Fruit fly (Drosophila melanogaster) whole organism, embryonic: ENCODE measurements around the gene CG33932.

Experiments used
- Atf-2 ChIP-seq: fragments of 200-800 bp; sonication (Bioruptor generic); optimal IDR thresholded peaks from 2 replicates; lab custom pipeline; 2016; ENCODE audit warnings: missing biosample characterization, missing genetic modification characterization
- Awh ChIP-seq: fragments of 200-800 bp; sonication (Bioruptor generic); IDR thresholded peaks from 2 replicates; pipeline ENCODE4, ENCODE4 v1.3.6; 2022; ENCODE audit warnings: missing biosample characterization, missing genetic modification characterization
- Bdp1 ChIP-seq: fragments of 200-800 bp; sonication (Bioruptor generic); optimal IDR thresholded peaks from 3 replicates; lab custom pipeline; 2016; ENCODE audit warnings: missing biosample characterization, missing genetic modification characterization
- CG10147 ChIP-seq: fragments of 200-800 bp; sonication (Bioruptor generic); optimal IDR thresholded peaks from 2 replicates; lab custom pipeline; 2019; ENCODE audit warnings: missing biosample characterization, mild to moderate bottlenecking, missing genetic modification characterization, moderate library complexity
- CG10267 ChIP-seq: fragments of 200-800 bp; sonication (Bioruptor generic); optimal IDR thresholded peaks from 2 replicates; lab custom pipeline; 2018; ENCODE audit warnings: missing biosample characterization, mild to moderate bottlenecking, missing genetic modification characterization, moderate library complexity
- CG10462 ChIP-seq: fragments of 200-800 bp; sonication (Bioruptor generic); optimal IDR thresholded peaks from 2 replicates; lab custom pipeline; 2016; ENCODE audit warnings: missing biosample characterization, missing genetic modification characterization
- CG12236 ChIP-seq: fragments of 200-800 bp; sonication (Bioruptor generic); optimal IDR thresholded peaks from 2 replicates; lab custom pipeline; 2016; ENCODE audit warnings: missing biosample characterization, missing genetic modification characterization
- CG12391 ChIP-seq: fragments of 200-800 bp; sonication (Bioruptor generic); optimal IDR thresholded peaks from 3 replicates; lab custom pipeline; 2018; ENCODE audit warnings: missing biosample characterization, mild to moderate bottlenecking, missing genetic modification characterization, moderate library complexity
- CG15514 ChIP-seq: fragments of 200-800 bp; sonication (Bioruptor generic); optimal IDR thresholded peaks from 3 replicates; lab custom pipeline; 2017; ENCODE audit warnings: missing biosample characterization, missing genetic modification characterization, mild to moderate bottlenecking, moderate library complexity, missing genetic modification reagents
- CG16815 ChIP-seq: fragments of 200-800 bp; sonication (Bioruptor generic); optimal IDR thresholded peaks from 3 replicates; lab custom pipeline; 2017; ENCODE audit warnings: missing biosample characterization, mild to moderate bottlenecking, missing genetic modification characterization
- CG18599 ChIP-seq: fragments of 200-800 bp; sonication (Bioruptor generic); optimal IDR thresholded peaks from 3 replicates; lab custom pipeline; 2017; ENCODE audit warnings: missing biosample characterization, missing genetic modification characterization, mild to moderate bottlenecking, moderate library complexity, missing genetic modification reagents
- CG32532 ChIP-seq: fragments of 200-800 bp; sonication (Bioruptor generic); IDR thresholded peaks from 2 replicates; pipeline ENCODE4 v1.3.6; 2022; ENCODE audit warnings: missing biosample characterization, missing genetic modification characterization
- CG32767 ChIP-seq: fragments of 200-800 bp; sonication (Bioruptor generic); IDR thresholded peaks from 2 replicates; pipeline ENCODE4 v1.3.6; 2022; ENCODE audit warnings: missing biosample characterization, missing genetic modification characterization
- CG3407 ChIP-seq: fragments of 200-800 bp; sonication (Bioruptor generic); optimal IDR thresholded peaks from 2 replicates; lab custom pipeline; 2018; ENCODE audit warnings: missing biosample characterization, mild to moderate bottlenecking, missing genetic modification characterization
- CG7745 ChIP-seq: fragments of 200-800 bp; sonication (Bioruptor generic); optimal IDR thresholded peaks from 2 replicates; lab custom pipeline; 2018; ENCODE audit warnings: missing biosample characterization, mild to moderate bottlenecking, missing genetic modification characterization, moderate library complexity
- CG7987 ChIP-seq: fragments of 200-800 bp; sonication (Bioruptor generic); optimal IDR thresholded peaks from 2 replicates; lab custom pipeline; 2018; ENCODE audit warnings: missing biosample characterization, mild to moderate bottlenecking, missing genetic modification characterization, moderate library complexity
- CG8290 ChIP-seq, 3 experiments: fragments of 200-800 bp; sonication (Bioruptor generic); optimal IDR thresholded peaks; 2 replicates each; lab custom pipeline; 2016 to 2019; ENCODE audit warnings: missing biosample characterization in 3 of 3, missing genetic modification characterization in 3 of 3, mild to moderate bottlenecking in 2 of 3, moderate library complexity in 1 of 3
- CG9215 ChIP-seq: fragments of 200-800 bp; sonication (Bioruptor generic); IDR thresholded peaks from 2 replicates; pipeline ENCODE4 v1.3.6; 2022; ENCODE audit warnings: missing biosample characterization, missing genetic modification characterization
- CG9876 ChIP-seq: fragments of 200-800 bp; sonication (Bioruptor generic); optimal IDR thresholded peaks from 2 replicates; lab custom pipeline; 2016; ENCODE audit warnings: missing biosample characterization, missing genetic modification characterization
- D19A ChIP-seq: fragments of 200-800 bp; optimal IDR thresholded peaks from 3 replicates; lab custom pipeline; 2019; ENCODE audit warnings: missing biosample characterization, mild to moderate bottlenecking, missing genetic modification characterization, moderate library complexity
- D19B ChIP-seq: fragments of 200-800 bp; sonication (Bioruptor generic); optimal IDR thresholded peaks from 2 replicates; lab custom pipeline; 2017; ENCODE audit warnings: missing biosample characterization, mild to moderate bottlenecking, missing genetic modification characterization
- Dbx ChIP-seq: fragments of 200-800 bp; sonication (Bioruptor generic); IDR thresholded peaks from 3 replicates; pipeline ENCODE4 v1.3.6; 2022; ENCODE audit warnings: missing biosample characterization, missing genetic modification characterization
- Ets65A ChIP-seq: fragments of 200-800 bp; sonication (Bioruptor generic); peaks from one replicate; lab custom pipeline; 2016; ENCODE audit warnings: missing biosample characterization, missing genetic modification characterization
- Gug ChIP-seq: fragments of 200-800 bp; sonication (Bioruptor generic); IDR thresholded peaks from 4 replicates; pipeline ENCODE4 v1.3.6; 2022; ENCODE audit warnings: missing biosample characterization, missing genetic modification characterization
- HHEX ChIP-seq: fragments of 200-800 bp; sonication (Bioruptor generic); optimal IDR thresholded peaks from 3 replicates; lab custom pipeline; 2017; ENCODE audit warnings: missing biosample characterization, mild to moderate bottlenecking, missing genetic modification characterization, missing genetic modification reagents
- Hsf ChIP-seq: fragments of 200-800 bp; sonication (Bioruptor generic); optimal IDR thresholded peaks from 3 replicates; lab custom pipeline; 2016; ENCODE audit warnings: missing biosample characterization, missing genetic modification characterization
- MESR4 ChIP-seq: fragments of 200-800 bp; sonication (Bioruptor generic); optimal IDR thresholded peaks from 2 replicates; lab custom pipeline; 2018; ENCODE audit warnings: missing biosample characterization, mild to moderate bottlenecking, missing genetic modification characterization, moderate library complexity
- Myb ChIP-seq: fragments of 200-800 bp; sonication (Bioruptor generic); optimal IDR thresholded peaks from 2 replicates; lab custom pipeline; 2016; ENCODE audit warnings: missing biosample characterization, missing genetic modification characterization
- NC2α ChIP-seq: fragments of 200-800 bp; sonication (Bioruptor generic); optimal IDR thresholded peaks from 2 replicates; lab custom pipeline; 2016; ENCODE audit warnings: missing biosample characterization, missing genetic modification characterization
- Nf-YA ChIP-seq: fragments of 200-800 bp; sonication (Bioruptor generic); IDR thresholded peaks from 2 replicates; pipeline ENCODE4 v1.3.6; 2022; ENCODE audit warnings: missing biosample characterization, missing genetic modification characterization
- TFAM ChIP-seq: fragments of 200-800 bp; sonication (Bioruptor generic); optimal IDR thresholded peaks from 2 replicates; lab custom pipeline; 2017; ENCODE audit warnings: missing biosample characterization, missing genetic modification characterization, inconsistent platforms
- ab ChIP-seq: fragments of 200-800 bp; sonication (Bioruptor generic); optimal IDR thresholded peaks from 2 replicates; lab custom pipeline; 2016; ENCODE audit warnings: missing biosample characterization, missing genetic modification characterization
- ato ChIP-seq: fragments of 200-800 bp; sonication (Bioruptor generic); IDR thresholded peaks from 2 replicates; pipeline ENCODE4 v1.3.6; 2022; ENCODE audit warnings: missing biosample characterization, missing genetic modification characterization; ENCODE audit not compliant: partially characterized antibody
- bcd ChIP-seq: fragments of 200-800 bp; sonication (Bioruptor generic); optimal IDR thresholded peaks from 2 replicates; lab custom pipeline; 2017; ENCODE audit warnings: missing biosample characterization, mild to moderate bottlenecking, missing genetic modification characterization
- chif ChIP-seq, 2 experiments: fragments of 200-800 bp; sonication (Bioruptor generic); optimal IDR thresholded peaks; 3 replicates each; lab custom pipeline; 2016; ENCODE audit warnings: missing biosample characterization in 2 of 2, missing genetic modification characterization in 2 of 2
- cwo ChIP-seq: fragments of 200-800 bp; sonication (Bioruptor generic); optimal IDR thresholded peaks from 3 replicates; lab custom pipeline; 2017; ENCODE audit warnings: missing biosample characterization, missing genetic modification characterization, mild to moderate bottlenecking, moderate library complexity, missing genetic modification reagents
- esg ChIP-seq: fragments of 200-800 bp; sonication (Bioruptor generic); conservative IDR thresholded peaks from 2 replicates; pipeline ENCODE4 v1.3.6; 2022; ENCODE audit warnings: missing biosample characterization, missing genetic modification characterization
- fd102C ChIP-seq: fragments of 200-800 bp; sonication (Bioruptor generic); optimal IDR thresholded peaks from 2 replicates; lab custom pipeline; 2018; ENCODE audit warnings: missing biosample characterization, mild to moderate bottlenecking, missing genetic modification characterization, moderate library complexity
- fd64A ChIP-seq: fragments of 200-800 bp; sonication (Bioruptor generic); optimal IDR thresholded peaks from 3 replicates; lab custom pipeline; 2018; ENCODE audit warnings: missing biosample characterization, mild to moderate bottlenecking, missing genetic modification characterization
- hb ChIP-seq: fragments of 200-800 bp; sonication (Bioruptor generic); IDR thresholded peaks from 3 replicates; pipeline ENCODE4 v1.3.6; 2022; ENCODE audit warnings: missing biosample characterization, missing genetic modification characterization; ENCODE audit not compliant: partially characterized antibody
- hth ChIP-seq: fragments of >200 bp; optimal IDR thresholded peaks from 2 replicates; lab custom pipeline; 2017; ENCODE audit warnings: inconsistent platforms
- oc ChIP-seq: fragments of 200-800 bp; sonication (Bioruptor generic); optimal IDR thresholded peaks from 2 replicates; lab custom pipeline; 2018; ENCODE audit warnings: missing biosample characterization, mild to moderate bottlenecking, missing genetic modification characterization, moderate library complexity
- org-1 ChIP-seq: fragments of 200-800 bp; sonication (Bioruptor generic); optimal IDR thresholded peaks from 2 replicates; lab custom pipeline; 2017; ENCODE audit warnings: missing biosample characterization, missing genetic modification characterization
- ranshi ChIP-seq: fragments of 200-800 bp; sonication (Bioruptor generic); IDR thresholded peaks from 2 replicates; pipeline ENCODE4 v1.3.6; 2022; ENCODE audit warnings: missing biosample characterization, missing genetic modification characterization
- rib ChIP-seq: fragments of 200-800 bp; sonication (Bioruptor generic); IDR thresholded peaks from 2 replicates; pipeline ENCODE4 v1.3.6; 2022; ENCODE audit warnings: missing biosample characterization, missing genetic modification characterization
- run ChIP-seq: fragments of 200-800 bp; sonication (Bioruptor generic); optimal IDR thresholded peaks from 3 replicates; lab custom pipeline; 2018; ENCODE audit warnings: missing biosample characterization, mild to moderate bottlenecking, missing genetic modification characterization
- sug ChIP-seq: fragments of 200-800 bp; optimal IDR thresholded peaks from 2 replicates; lab custom pipeline; 2019; ENCODE audit warnings: missing biosample characterization, mild to moderate bottlenecking, missing genetic modification characterization, moderate library complexity
- tio ChIP-seq: fragments of 200-800 bp; sonication (Bioruptor generic); optimal IDR thresholded peaks from 2 replicates; lab custom pipeline; 2017; ENCODE audit warnings: missing biosample characterization, missing genetic modification characterization, inconsistent platforms
- ttk ChIP-seq: fragments of 200-800 bp; sonication (Bioruptor generic); IDR thresholded peaks from 2 replicates; pipeline ENCODE4 v2.1.2; 2022; ENCODE audit warnings: missing biosample characterization, missing genetic modification characterization
- tx ChIP-seq: fragments of 200-800 bp; sonication (Bioruptor generic); optimal IDR thresholded peaks from 2 replicates; lab custom pipeline; 2016; ENCODE audit warnings: missing biosample characterization, missing genetic modification characterization

Gene CG33932

dm6 chrX:19750626-19751149 lies 6.5 kb downstream of the CG33932 start, which contains the start of gene Abcd3 (continued):
- TF ChIP-seq CG9876 (GFP tag; lab: Kevin White, UChicago) (no peak), MESR4 (GFP tag; lab: Kevin White, UChicago) (peak; percentile 94), CG10147 (GFP tag; lab: Kevin White, UChicago) (peak; percentile 36), Bdp1 (no peak), chif (GFP tag; optimal IDR thresholded peaks at IDR 0.05; lab: Kevin White, UChicago) (peak in 1 of 2 experiments; percentile 0), TFAM (no peak), cwo (GFP tag; lab: Kevin White, UChicago) (peak; percentile 42), oc (tag; lab: Kevin White, UChicago) (no peak), tx (GFP tag; lab: Kevin White, UChicago) (no peak), Ets65A (GFP tag; lab: Kevin White, UChicago) (peak; percentile 51), CG3407 (GFP tag; lab: Kevin White, UChicago) (no peak), ab (GFP tag; lab: Kevin White, UChicago) (no peak), esg (GFP tag; lab: Robert Waterston, UW) (no peak), Gug (GFP tag; lab: Robert Waterston, UW) (no peak; the same call in 3 of the 4 replicates), CG12391 (tag; lab: Kevin White, UChicago) (no peak), ranshi (GFP tag; lab: Robert Waterston, UW) (no peak), org-1 (GFP tag; lab: Kevin White, UChicago) (no peak), Awh (GFP tag; lab: Robert Waterston, UW) (0 out of 2 replicates have a peak, but pooled peaks have one; percentile 42), hth (lab: Kevin White, UChicago) (no peak), CG10462 (GFP tag; lab: Kevin White, UChicago) (no peak), CG7745 (no peak), Atf-2 (GFP tag; lab: Kevin White, UChicago) (no peak), fd64A (GFP tag; lab: Kevin White, UChicago) (no peak), HHEX (GFP tag; lab: Kevin White, UChicago) (peak; percentile 28), rib (GFP tag; lab: Robert Waterston, UW) (peak; percentile 25; the same call in 1 of the 2 replicates), CG10267 (tag; lab: Kevin White, UChicago) (peak; percentile 83), run (tag; lab: Kevin White, UChicago) (peak; percentile 2), CG8290 (GFP tag; optimal IDR thresholded peaks at IDR 0.05; lab: Kevin White, UChicago) (peak; percentile 54), CG8290 (tag; optimal IDR thresholded peaks at IDR 0.05; lab: Kevin White, UChicago) (peak; percentile 86 to 93), hb (GFP tag; lab: Robert Waterston, UW) (peak; percentile 67; the same call in 2 of the 3 replicates), fd102C (GFP tag; lab: Kevin White, UChicago) (no peak), bcd (GFP tag; lab: Kevin White, UChicago) (peak; percentile 12), NC2α (no peak), CG16815 (GFP tag; lab: Kevin White, UChicago) (no peak), CG18599 (GFP tag; lab: Kevin White, UChicago) (peak; percentile 66), D19A (tag; lab: Kevin White, UChicago) (peak; percentile 6), tio (GFP tag; lab: Kevin White, UChicago) (no peak), D19B (GFP tag; lab: Kevin White, UChicago) (no peak), Dbx (peak; percentile 14; the same call in 1 of the 3 replicates), CG15514 (peak; percentile 77), ttk (GFP tag; lab: Robert Waterston, UW) (no peak), ato (GFP tag; lab: Robert Waterston, UW) (peak; percentile 60; the same call in 1 of the 2 replicates), Hsf (GFP tag; lab: Kevin White, UChicago) (no peak), Nf-YA (GFP tag; lab: Robert Waterston, UW) (no peak), CG9215 (GFP tag; lab: Robert Waterston, UW) (no peak), Myb (no peak), CG7987 (GFP tag; lab: Kevin White, UChicago) (peak; percentile 56), sug (tag; lab: Kevin White, UChicago) (peak; percentile 59), CG12236 (GFP tag; lab: Kevin White, UChicago) (no peak), CG32532 (peak; percentile 54), CG32767 (GFP tag; lab: Robert Waterston, UW) (peak; percentile 38; the same call in 1 of the 2 replicates)
